Worm (Caenorhabditis elegans) whole organism, early embryonic: ENCODE measurements around the gene gly-5.
"Not testable (repeated sequence)": the region's sequence is repeated elsewhere in the genome, so short reads cannot be mapped to it uniquely, and the experiment has no call there.

Experiments
- B0310.2 ChIP-seq: sonication (generic microtip); optimal IDR thresholded peaks from 2 replicates; lab custom pipeline; 2016; ENCODE audit warnings: mild to moderate bottlenecking, missing genetic modification characterization, missing compliant biosample characterization
- F13C5.2 ChIP-seq: sonication (generic microtip); optimal IDR thresholded peaks from 2 replicates; lab custom pipeline; 2017; ENCODE audit warnings: mild to moderate bottlenecking, missing genetic modification characterization, inconsistent platforms, missing compliant biosample characterization
- aly-1 ChIP-seq: sonication (generic microtip); optimal IDR thresholded peaks from 2 replicates; lab custom pipeline; 2016; ENCODE audit warnings: missing genetic modification characterization, missing compliant biosample characterization
- ama-1 ChIP-seq: fragments of 150-350 bp; optimal IDR thresholded peaks from 2 replicates; lab custom pipeline; 2014
- ceh-13 ChIP-seq: fragments of 200-800 bp; sonication (Bioruptor generic); optimal IDR thresholded peaks from 2 replicates; lab custom pipeline; 2018; ENCODE audit warnings: mild to moderate bottlenecking, missing genetic modification characterization, missing compliant biosample characterization
- ceh-36 ChIP-seq: sonication (generic microtip); optimal IDR thresholded peaks from 2 replicates; lab custom pipeline; 2016; ENCODE audit warnings: missing genetic modification characterization, inconsistent platforms, missing compliant biosample characterization
- ets-7 ChIP-seq: sonication (generic microtip); optimal IDR thresholded peaks from 2 replicates; lab custom pipeline; 2016; ENCODE audit warnings: missing genotype, missing genetic modification characterization, missing compliant biosample characterization
- flt-1 ChIP-seq: fragments of 200-800 bp; sonication (Bioruptor generic); IDR thresholded peaks from 2 replicates; pipeline ENCODE4 v1.3.6; 2022; ENCODE audit warnings: missing genetic modification characterization, missing compliant biosample characterization
- hmbx-1 ChIP-seq: sonication (generic microtip); optimal IDR thresholded peaks from 2 replicates; lab custom pipeline; 2016; ENCODE audit warnings: mild to moderate bottlenecking, missing genetic modification characterization, missing compliant biosample characterization
- hmg-4 ChIP-seq: fragments of 200-800 bp; sonication (Bioruptor generic); optimal IDR thresholded peaks from 2 replicates; lab custom pipeline; 2018; ENCODE audit warnings: mild to moderate bottlenecking, missing genetic modification characterization, missing compliant biosample characterization
- hnd-1 ChIP-seq: sonication (generic microtip); optimal IDR thresholded peaks from 2 replicates; lab custom pipeline; 2016; ENCODE audit warnings: missing genetic modification characterization, missing compliant biosample characterization
- pes-1 ChIP-seq: fragments of 200-800 bp; sonication (Bioruptor generic); IDR thresholded peaks from 2 replicates; pipeline ENCODE4 v1.3.6; 2022; ENCODE audit warnings: missing genetic modification reagents, missing genetic modification characterization, missing compliant biosample characterization
- scrt-1 ChIP-seq: fragments of 200-800 bp; sonication (Bioruptor generic); IDR thresholded peaks from 2 replicates; pipeline ENCODE4 v1.3.6; 2022; ENCODE audit warnings: missing genetic modification characterization, missing compliant biosample characterization
- sea-1 ChIP-seq: fragments of 200-800 bp; sonication (Bioruptor generic); conservative IDR thresholded peaks from 2 replicates; pipeline ENCODE4 v1.3.6; 2022; ENCODE audit warnings: missing genetic modification characterization, missing compliant biosample characterization
- tbx-11 ChIP-seq: fragments of 200-800 bp; sonication (Bioruptor generic); IDR thresholded peaks from 2 replicates; pipeline ENCODE4 v1.3.6; 2022; ENCODE audit warnings: missing genetic modification characterization, missing compliant biosample characterization
- tbx-37 ChIP-seq: fragments of 200-800 bp; sonication (Bioruptor generic); conservative IDR thresholded peaks from 2 replicates; pipeline ENCODE4 v1.3.6; 2022; ENCODE audit warnings: missing genetic modification reagents, missing genetic modification characterization, missing compliant biosample characterization
- tra-4 ChIP-seq: sonication (generic microtip); optimal IDR thresholded peaks from 2 replicates; lab custom pipeline; 2017; ENCODE audit warnings: missing genetic modification characterization, missing compliant biosample characterization

The gly-5 gene

DNA sequence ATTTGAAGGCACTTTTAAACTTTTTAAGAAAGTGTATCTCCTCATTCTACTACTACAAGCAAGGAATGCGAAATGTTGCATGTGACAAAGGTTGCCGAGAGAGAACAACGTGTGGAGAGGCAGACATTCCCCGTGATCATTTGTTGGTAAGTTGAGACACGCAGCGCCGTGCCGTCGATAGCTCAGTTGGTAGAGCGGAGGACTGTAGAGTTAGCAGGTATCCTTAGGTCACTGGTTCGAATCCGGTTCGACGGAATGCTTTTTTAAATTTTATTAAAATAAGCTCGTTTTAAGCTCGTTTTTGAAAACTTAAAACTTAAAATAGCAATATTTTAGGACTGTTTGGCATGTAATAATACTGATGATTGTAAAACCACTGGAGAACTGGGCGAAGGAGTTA lies 37.2 kb downstream of the gly-5 start:
- TF ChIP-seq sea-1 (0 out of 2 replicates have a peak, but pooled peaks have one; percentile 64), tbx-11 (GFP tag; lab: Robert Waterston, UW) (peak; percentile 29; the same call in 1 of the 2 replicates), B0310.2 (no peak), ceh-13 (GFP tag; lab: Kevin White, UChicago) (no peak), tbx-37 (GFP tag; lab: Robert Waterston, UW) (no peak; the same call in 1 of the 2 replicates), hnd-1 (no peak), ceh-36 (tag; lab: Kevin White, UChicago) (no peak), hmbx-1 (tag; lab: Kevin White, UChicago) (no peak), aly-1 (no peak), tra-4 (tag; lab: Kevin White, UChicago) (no peak), flt-1 (GFP tag; lab: Robert Waterston, UW) (0 out of 2 replicates have a peak, but pooled peaks have one; percentile 55), ets-7 (no peak), pes-1 (peak; percentile 71), scrt-1 (GFP tag; lab: Robert Waterston, UW) (peak; percentile 49; the same call in 1 of the 2 replicates), hmg-4 (GFP tag; lab: Kevin White, UChicago) (no peak), ama-1 (lab: Kevin White, UChicago) (no peak), F13C5.2 (tag; lab: Kevin White, UChicago) (no peak)

DNA sequence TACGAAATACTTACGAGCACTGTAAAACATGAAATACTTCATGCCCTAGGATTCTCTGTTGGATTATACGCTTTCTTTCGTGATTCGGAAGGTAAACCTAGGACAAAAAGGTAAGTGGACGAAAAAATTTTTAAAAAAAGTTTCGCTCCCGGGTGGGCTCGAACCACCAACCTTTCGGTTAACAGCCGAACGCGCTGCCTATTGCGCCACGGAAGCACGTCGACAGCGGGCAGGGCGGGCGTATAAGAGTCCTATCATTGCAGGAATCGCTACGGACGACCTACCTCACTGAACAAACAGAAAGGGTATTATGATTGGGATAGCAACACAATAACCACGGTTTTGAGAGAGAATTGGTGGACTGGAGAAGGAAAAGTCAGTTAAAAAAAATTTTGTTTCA lies 37.8 kb downstream of the gly-5 start:
- TF ChIP-seq tra-4 (tag; lab: Kevin White, UChicago) (no peak), pes-1 (peak; percentile 85), F13C5.2 (tag; lab: Kevin White, UChicago) (peak; percentile 74), ceh-13 (GFP tag; lab: Kevin White, UChicago) (peak; percentile 31), tbx-11 (GFP tag; lab: Robert Waterston, UW) (peak; percentile 52; the same call in 1 of the 2 replicates), ets-7 (no peak), hnd-1 (peak; percentile 16), sea-1 (peak; percentile 58; the same call in 1 of the 2 replicates), hmg-4 (GFP tag; lab: Kevin White, UChicago) (peak; percentile 65), scrt-1 (GFP tag; lab: Robert Waterston, UW) (peak; percentile 85), hmbx-1 (tag; lab: Kevin White, UChicago) (no peak), ama-1 (lab: Kevin White, UChicago) (no peak), aly-1 (no peak), B0310.2 (peak; percentile 5), flt-1 (GFP tag; lab: Robert Waterston, UW) (peak; percentile 80), ceh-36 (tag; lab: Kevin White, UChicago) (peak; percentile 44), tbx-37 (GFP tag; lab: Robert Waterston, UW) (peak; percentile 62)

DNA sequence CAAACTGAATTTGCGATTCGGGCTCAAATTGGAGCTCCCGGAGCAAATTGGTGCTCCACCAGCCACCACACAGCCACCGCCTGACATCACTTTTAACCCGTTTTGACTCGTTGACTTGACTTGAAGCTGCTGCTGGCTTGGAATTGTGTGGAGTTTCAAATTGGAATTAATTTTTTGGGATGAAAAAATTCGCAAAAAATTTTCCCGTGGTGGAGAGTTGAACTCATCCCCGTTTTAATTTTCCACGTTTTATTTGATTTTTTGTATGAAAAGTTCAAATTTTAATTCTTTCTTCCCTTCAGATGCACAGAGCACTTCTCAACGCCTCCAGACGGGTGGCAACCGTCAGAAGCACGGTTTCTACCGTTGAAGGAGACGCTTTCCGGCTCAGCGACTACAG lies 58.1 kb downstream of the gly-5 start, which contains the start of gene Y43F4A.4:
Gene Y43F4A.4, plus strand, starts transcription at position 301 of the 400 bp plus-strand sequence.
- not testable (repeated sequence) for TF ChIP-seq sea-1; B0310.2; ceh-13 (GFP tag; lab: Kevin White, UChicago)

DNA sequence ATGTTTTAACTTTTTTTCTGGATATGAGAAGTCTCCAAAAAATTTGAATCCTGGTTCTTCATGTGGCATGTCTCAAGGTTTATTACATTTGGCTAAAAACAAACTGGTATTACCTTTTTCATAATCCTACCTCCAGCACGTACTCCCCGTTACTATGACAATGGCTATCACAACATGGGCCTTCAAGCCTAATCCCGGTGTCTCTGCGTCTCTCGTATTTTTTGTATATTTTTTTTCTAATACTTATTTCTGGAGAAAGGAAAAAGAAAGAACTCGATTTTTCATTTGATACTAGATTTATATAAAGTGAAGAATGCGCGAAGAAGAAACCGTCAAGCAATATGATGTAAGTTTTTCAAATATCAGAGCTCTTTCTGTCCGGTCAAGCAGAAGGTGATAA lies 59.1 kb downstream of the gly-5 start, which contains the start of gene anoh-1:
Gene anoh-1, plus strand, starts transcription at position 301 of the 400 bp plus-strand sequence.
- no peak for TF ChIP-seq hnd-1
- TF ChIP-seq tra-4 (tag; lab: Kevin White, UChicago), result no peak
- TF ChIP-seq ceh-13 (GFP tag; lab: Kevin White, UChicago), result no peak
- TF ChIP-seq ceh-36 (tag; lab: Kevin White, UChicago), result no peak
- no peak for TF ChIP-seq pes-1

DNA sequence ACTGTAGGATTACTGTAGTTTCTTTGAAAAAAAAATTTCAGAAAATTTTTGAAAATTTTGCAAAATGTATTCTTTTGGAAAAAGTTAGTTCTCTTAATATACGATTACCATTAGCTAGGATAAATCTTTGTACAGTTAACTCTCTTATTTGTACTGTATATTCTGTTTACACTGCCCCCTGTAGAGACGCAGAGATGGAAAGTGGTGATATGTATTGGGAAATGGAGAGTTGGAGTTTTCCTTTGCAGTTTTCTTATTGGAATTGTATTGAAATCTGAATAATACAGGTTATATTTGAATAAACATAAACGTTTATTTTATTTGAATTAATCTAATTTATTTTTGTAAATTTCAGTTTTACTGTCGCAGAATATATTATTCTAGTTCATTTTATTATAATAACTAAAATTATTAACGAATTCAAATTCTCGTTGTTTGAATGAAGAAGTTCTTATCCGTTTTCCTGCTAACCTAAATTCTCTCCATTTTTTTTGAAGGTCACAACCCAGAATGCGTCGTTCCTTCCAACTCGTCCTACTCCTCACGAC lies 67.1 kb downstream of the gly-5 start, which contains the start of gene F56A8.9:
Gene F56A8.9, plus strand, starts transcription at position 498 of the 548 bp plus-strand sequence.
- no peak for TF ChIP-seq hmg-4 (GFP tag; lab: Kevin White, UChicago)
- TF ChIP-seq ama-1 (lab: Kevin White, UChicago), result no peak
- no peak for TF ChIP-seq aly-1
- no peak for TF ChIP-seq F13C5.2 (tag; lab: Kevin White, UChicago)
- TF ChIP-seq ceh-13 (GFP tag; lab: Kevin White, UChicago), result no peak
- no peak for TF ChIP-seq hmbx-1 (tag; lab: Kevin White, UChicago)
- TF ChIP-seq tbx-37 (GFP tag; lab: Robert Waterston, UW), result no peak
- no peak for TF ChIP-seq hnd-1
- TF ChIP-seq tbx-11 (GFP tag; lab: Robert Waterston, UW), result no peak
- no peak for TF ChIP-seq flt-1 (GFP tag; lab: Robert Waterston, UW)
- TF ChIP-seq sea-1, result no peak
- TF ChIP-seq tra-4 (tag; lab: Kevin White, UChicago), result no peak
- no peak for TF ChIP-seq pes-1
- no peak for TF ChIP-seq ets-7
- no peak for TF ChIP-seq B0310.2
- TF ChIP-seq ceh-36 (tag; lab: Kevin White, UChicago), result no peak
- TF ChIP-seq scrt-1 (GFP tag; lab: Robert Waterston, UW), result no peak
